Fruit fly (Drosophila melanogaster): ENCODE data around the gene RpS4.

The RpS4 gene

DNA sequence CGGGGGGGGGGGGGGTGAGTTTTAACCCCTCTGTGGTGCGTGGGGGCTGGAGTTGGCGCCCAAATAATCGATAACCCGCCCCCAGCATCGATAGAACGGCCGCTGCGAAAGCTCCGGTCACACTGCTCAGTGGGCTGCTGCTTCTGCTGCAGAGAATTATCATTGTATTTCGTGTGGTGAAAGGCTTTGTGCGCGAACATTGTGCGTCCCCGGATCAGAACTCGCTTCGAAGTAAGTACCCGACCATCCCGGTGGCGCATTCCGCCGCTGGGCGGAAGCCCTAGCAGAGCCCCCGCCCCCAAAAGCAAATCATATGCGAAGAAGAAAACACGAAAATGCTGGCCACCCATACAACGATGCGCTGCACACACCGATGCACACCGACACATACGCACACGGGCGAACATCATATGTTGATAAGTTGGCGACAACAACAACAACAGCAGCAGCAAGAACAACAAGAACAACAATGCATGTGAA lies 2.8 kb downstream of the RpS4 start, which contains the start of gene Syx13 (continued):
- TF ChIP-seq Xrp1 (GFP tag; IDR thresholded peaks at IDR 0.05) (no peak), nerfin-1 (tag; optimal IDR thresholded peaks at IDR 0.05) (peak; percentile 66), ato (GFP tag; IDR thresholded peaks at IDR 0.05; ENCODE audit: partially characterized antibody) (peak; percentile 69), Gug (GFP tag; IDR thresholded peaks at IDR 0.05) (no peak), CG12236 (GFP tag; optimal IDR thresholded peaks at IDR 0.05) (no peak), CG8281 (tag; optimal IDR thresholded peaks at IDR 0.05) (no peak), CG5180 (GFP tag; optimal IDR thresholded peaks at IDR 0.05) (peak; percentile 39), Atf3 (GFP tag; optimal IDR thresholded peaks at IDR 0.05) (no peak), CG17359 (tag; optimal IDR thresholded peaks at IDR 0.05) (no peak), Sox102F (GFP tag; optimal IDR thresholded peaks at IDR 0.05) (no peak), CG3838 (GFP tag; optimal IDR thresholded peaks at IDR 0.05) (no peak), wek (GFP tag; optimal IDR thresholded peaks at IDR 0.05) (no peak), CG12219 (GFP tag; optimal IDR thresholded peaks at IDR 0.05) (no peak), Nf-YB (GFP tag; optimal IDR thresholded peaks at IDR 0.05) (no peak), jing (GFP tag; optimal IDR thresholded peaks at IDR 0.05) (no peak), Sry-β (GFP tag; optimal IDR thresholded peaks at IDR 0.05) (no peak), Lpt (GFP tag; optimal IDR thresholded peaks at IDR 0.05) (no peak), gfzf (GFP tag; optimal IDR thresholded peaks at IDR 0.05) (peak; percentile 69), ro (GFP tag; IDR thresholded peaks at IDR 0.05) (no peak), D (optimal IDR thresholded peaks at IDR 0.05) (no peak), D (GFP tag; optimal IDR thresholded peaks at IDR 0.05) (no peak), nerfin-2 (GFP tag; IDR thresholded peaks at IDR 0.05; ENCODE audit: partially characterized antibody) (peak; percentile 58), CG12769 (tag; optimal IDR thresholded peaks at IDR 0.05) (peak; percentile 6), slp2 (GFP tag; optimal IDR thresholded peaks at IDR 0.05) (no peak), PHDP (tag; optimal IDR thresholded peaks at IDR 0.05) (peak; percentile 1), CG4282 (GFP tag; optimal IDR thresholded peaks at IDR 0.05) (no peak), Adf1 (GFP tag; IDR thresholded peaks at IDR 0.05) (peak; percentile 78), CG2120 (GFP tag; optimal IDR thresholded peaks at IDR 0.05) (peak; percentile 22), klu (GFP tag; IDR thresholded peaks at IDR 0.05) (no peak), C15 (GFP tag; IDR thresholded peaks at IDR 0.05) (no peak), CG13424 (tag; optimal IDR thresholded peaks at IDR 0.05) (no peak), CG1233 (GFP tag; optimal IDR thresholded peaks at IDR 0.05) (no peak), CG7556 (GFP tag; optimal IDR thresholded peaks at IDR 0.05) (no peak), usp (GFP tag; optimal IDR thresholded peaks at IDR 0.05) (no peak), Nf-YA (GFP tag; IDR thresholded peaks at IDR 0.05) (no peak), CG11723 (GFP tag; optimal IDR thresholded peaks at IDR 0.05) (no peak), Usf (GFP tag; optimal IDR thresholded peaks at IDR 0.05) (no peak), seq (GFP tag; IDR thresholded peaks at IDR 0.05) (0 out of 2 replicates have a peak, but pooled peaks have one; percentile 43), crc (GFP tag; optimal IDR thresholded peaks at IDR 0.05) (no peak), CG1529 (GFP tag; optimal IDR thresholded peaks at IDR 0.05) (no peak), sd (tag; optimal IDR thresholded peaks at IDR 0.05) (peak; percentile 86), gsb-n (tag; optimal IDR thresholded peaks at IDR 0.05) (no peak), ssp (GFP tag; IDR thresholded peaks at IDR 0.05) (0 out of 2 replicates have a peak, but pooled peaks have one; percentile 19), Gsc (GFP tag; IDR thresholded peaks at IDR 0.05) (no peak), CG8089 (GFP tag; optimal IDR thresholded peaks at IDR 0.05) (no peak), CG34422 (GFP tag; IDR thresholded peaks at IDR 0.05) (peak; percentile 86), dm (GFP tag; optimal IDR thresholded peaks at IDR 0.05) (peak; percentile 26), CG2712 (tag; optimal IDR thresholded peaks at IDR 0.05) (peak; percentile 41), Blimp-1 (GFP tag; optimal IDR thresholded peaks at IDR 0.05) (no peak), tll (GFP tag; optimal IDR thresholded peaks at IDR 0.05) (no peak), BtbVII (GFP tag; optimal IDR thresholded peaks at IDR 0.05) (no peak)
